Worm (Caenorhabditis elegans) whole organism, L3 larva: ENCODE data around the gene T25B9.1.

Experiments
- ama-1 ChIP-seq: fragments of 150-350 bp; optimal IDR thresholded peaks from 2 replicates; lab custom pipeline; 2018
- snpc-4 ChIP-seq: fragments of 150-350 bp; optimal IDR thresholded peaks from 2 replicates; lab custom pipeline; 2014; ENCODE audit warnings: missing biosample characterization, missing genetic modification characterization

ce11 chrIV:10786731-10787130 is 36.8 kb upstream of the T25B9.1 start, which contains the start of gene srd-7:
- TF ChIP-seq ama-1 (no peak), snpc-4 (tag; lab: Kevin White, UChicago) (no peak)
